Worm (Caenorhabditis elegans) whole organism, early embryonic: Measurements from ENCODE around the gene srsx-14.

Experiments
- B0310.2 ChIP-seq: sonication (generic microtip); optimal IDR thresholded peaks from 2 replicates; lab custom pipeline; 2016; ENCODE audit warnings: mild to moderate bottlenecking, missing genetic modification characterization, missing compliant biosample characterization
- F13C5.2 ChIP-seq: sonication (generic microtip); optimal IDR thresholded peaks from 2 replicates; lab custom pipeline; 2017; ENCODE audit warnings: mild to moderate bottlenecking, missing genetic modification characterization, inconsistent platforms, missing compliant biosample characterization
- aly-1 ChIP-seq: sonication (generic microtip); optimal IDR thresholded peaks from 2 replicates; lab custom pipeline; 2016; ENCODE audit warnings: missing genetic modification characterization, missing compliant biosample characterization
- ama-1 ChIP-seq: fragments of 150-350 bp; optimal IDR thresholded peaks from 2 replicates; lab custom pipeline; 2014
- ceh-13 ChIP-seq: fragments of 200-800 bp; sonication (Bioruptor generic); optimal IDR thresholded peaks from 2 replicates; lab custom pipeline; 2018; ENCODE audit warnings: mild to moderate bottlenecking, missing genetic modification characterization, missing compliant biosample characterization
- ceh-36 ChIP-seq: sonication (generic microtip); optimal IDR thresholded peaks from 2 replicates; lab custom pipeline; 2016; ENCODE audit warnings: missing genetic modification characterization, inconsistent platforms, missing compliant biosample characterization
- ets-7 ChIP-seq: sonication (generic microtip); optimal IDR thresholded peaks from 2 replicates; lab custom pipeline; 2016; ENCODE audit warnings: missing genotype, missing genetic modification characterization, missing compliant biosample characterization
- flt-1 ChIP-seq: fragments of 200-800 bp; sonication (Bioruptor generic); IDR thresholded peaks from 2 replicates; pipeline ENCODE4 v1.3.6; 2022; ENCODE audit warnings: missing genetic modification characterization, missing compliant biosample characterization
- hmbx-1 ChIP-seq: sonication (generic microtip); optimal IDR thresholded peaks from 2 replicates; lab custom pipeline; 2016; ENCODE audit warnings: mild to moderate bottlenecking, missing genetic modification characterization, missing compliant biosample characterization
- hmg-4 ChIP-seq: fragments of 200-800 bp; sonication (Bioruptor generic); optimal IDR thresholded peaks from 2 replicates; lab custom pipeline; 2018; ENCODE audit warnings: mild to moderate bottlenecking, missing genetic modification characterization, missing compliant biosample characterization
- hnd-1 ChIP-seq: sonication (generic microtip); optimal IDR thresholded peaks from 2 replicates; lab custom pipeline; 2016; ENCODE audit warnings: missing genetic modification characterization, missing compliant biosample characterization
- pes-1 ChIP-seq: fragments of 200-800 bp; sonication (Bioruptor generic); IDR thresholded peaks from 2 replicates; pipeline ENCODE4 v1.3.6; 2022; ENCODE audit warnings: missing genetic modification reagents, missing genetic modification characterization, missing compliant biosample characterization
- scrt-1 ChIP-seq: fragments of 200-800 bp; sonication (Bioruptor generic); IDR thresholded peaks from 2 replicates; pipeline ENCODE4 v1.3.6; 2022; ENCODE audit warnings: missing genetic modification characterization, missing compliant biosample characterization
- sea-1 ChIP-seq: fragments of 200-800 bp; sonication (Bioruptor generic); conservative IDR thresholded peaks from 2 replicates; pipeline ENCODE4 v1.3.6; 2022; ENCODE audit warnings: missing genetic modification characterization, missing compliant biosample characterization
- tbx-11 ChIP-seq: fragments of 200-800 bp; sonication (Bioruptor generic); IDR thresholded peaks from 2 replicates; pipeline ENCODE4 v1.3.6; 2022; ENCODE audit warnings: missing genetic modification characterization, missing compliant biosample characterization
- tbx-37 ChIP-seq: fragments of 200-800 bp; sonication (Bioruptor generic); conservative IDR thresholded peaks from 2 replicates; pipeline ENCODE4 v1.3.6; 2022; ENCODE audit warnings: missing genetic modification reagents, missing genetic modification characterization, missing compliant biosample characterization
- tra-4 ChIP-seq: sonication (generic microtip); optimal IDR thresholded peaks from 2 replicates; lab custom pipeline; 2017; ENCODE audit warnings: missing genetic modification characterization, missing compliant biosample characterization

Gene srsx-14

ce11 chrIV:5619643-5620042 is 7.3 kb downstream of the srsx-14 start, which contains the start of gene srsx-16:
TSS of gene srsx-16 (minus strand) at chrIV:5619743.
- no peak for TF ChIP-seq ceh-36
- TF ChIP-seq pes-1 (GFP tag; lab: Robert Waterston, UW), result no peak
- TF ChIP-seq ceh-13 (GFP tag; lab: Kevin White, UChicago), result no peak
- TF ChIP-seq B0310.2 (tag; lab: Kevin White, UChicago), result no peak
- no peak for TF ChIP-seq flt-1 (GFP tag; lab: Robert Waterston, UW)

ce11 chrIV:5614558-5615026 is 12.4 kb downstream of the srsx-14 start, which contains the start of gene C39H7.4:
TSS of gene C39H7.4 (minus strand) at chrIV:5614608.
- no peak for TF ChIP-seq tbx-11
- TF ChIP-seq B0310.2 (tag; lab: Kevin White, UChicago), result no peak
- TF ChIP-seq F13C5.2 (tag; lab: Kevin White, UChicago), result no peak
- no peak for TF ChIP-seq pes-1 (GFP tag; lab: Robert Waterston, UW)
- no peak for TF ChIP-seq hmbx-1 (tag; lab: Kevin White, UChicago)
- TF ChIP-seq sea-1, result no peak
- no peak for TF ChIP-seq ama-1 (lab: Kevin White, UChicago)
- no peak for TF ChIP-seq ceh-13 (GFP tag; lab: Kevin White, UChicago)
- TF ChIP-seq tra-4 (tag; lab: Kevin White, UChicago), result no peak
- no peak for TF ChIP-seq hmg-4 (GFP tag; lab: Kevin White, UChicago)
- TF ChIP-seq hnd-1 (tag; lab: Kevin White, UChicago), result no peak

ce11 chrIV:5607343-5607742 is 19.6 kb downstream of the srsx-14 start:
- TF ChIP-seq hmg-4 (GFP tag; lab: Kevin White, UChicago) (no peak), tbx-11 (no peak), scrt-1 (GFP tag; lab: Robert Waterston, UW) (no peak), aly-1 (tag; lab: Kevin White, UChicago) (no peak), ceh-13 (GFP tag; lab: Kevin White, UChicago) (no peak), B0310.2 (tag; lab: Kevin White, UChicago) (no peak), sea-1 (no peak), tra-4 (tag; lab: Kevin White, UChicago) (no peak), ceh-36 (no peak), hmbx-1 (tag; lab: Kevin White, UChicago) (no peak), tbx-37 (GFP tag; lab: Robert Waterston, UW) (no peak), pes-1 (GFP tag; lab: Robert Waterston, UW) (no peak), hnd-1 (tag; lab: Kevin White, UChicago) (no peak), flt-1 (GFP tag; lab: Robert Waterston, UW) (no peak), ama-1 (lab: Kevin White, UChicago) (no peak), ets-7 (tag; lab: Kevin White, UChicago) (no peak), F13C5.2 (tag; lab: Kevin White, UChicago) (no peak)

ce11 chrIV:5605225-5605624 is 21.7 kb downstream of the srsx-14 start:
- TF ChIP-seq tra-4 (tag; lab: Kevin White, UChicago), result no peak
- TF ChIP-seq pes-1 (GFP tag; lab: Robert Waterston, UW), result no peak
- TF ChIP-seq F13C5.2 (tag; lab: Kevin White, UChicago), result no peak
- no peak for TF ChIP-seq hnd-1 (tag; lab: Kevin White, UChicago)
- no peak for TF ChIP-seq ceh-36

ce11 chrIV:5604465-5604864 is 22.5 kb downstream of the srsx-14 start:
- TF ChIP-seq F13C5.2 (tag; lab: Kevin White, UChicago) (no peak), hmg-4 (GFP tag; lab: Kevin White, UChicago) (no peak), B0310.2 (tag; lab: Kevin White, UChicago) (no peak), tra-4 (tag; lab: Kevin White, UChicago) (no peak), ets-7 (tag; lab: Kevin White, UChicago) (no peak), ceh-36 (no peak)

ce11 chrIV:5603321-5603720 is 23.6 kb downstream of the srsx-14 start:
- no peak for TF ChIP-seq F13C5.2 (tag; lab: Kevin White, UChicago)
- no peak for TF ChIP-seq tbx-37 (GFP tag; lab: Robert Waterston, UW)
- TF ChIP-seq ceh-13 (GFP tag; lab: Kevin White, UChicago), result no peak

- TF ChIP-seq scrt-1 (GFP tag; lab: Robert Waterston, UW), result no peak
Observed at ce11 chrIV:5602415-5602814, 24.5 kb downstream of the srsx-14 start.

ce11 chrIV:5600316-5600715 is 26.6 kb downstream of the srsx-14 start:
- TF ChIP-seq flt-1 (GFP tag; lab: Robert Waterston, UW) (no peak), hmg-4 (GFP tag; lab: Kevin White, UChicago) (peak; percentile 52), sea-1 (no peak), ama-1 (lab: Kevin White, UChicago) (no peak), hmbx-1 (tag; lab: Kevin White, UChicago) (no peak)

- TF ChIP-seq ama-1 (lab: Kevin White, UChicago) (no peak), ets-7 (tag; lab: Kevin White, UChicago) (no peak), hmbx-1 (tag; lab: Kevin White, UChicago) (no peak), sea-1 (no peak), hnd-1 (tag; lab: Kevin White, UChicago) (no peak), B0310.2 (tag; lab: Kevin White, UChicago) (no peak), ceh-36 (no peak), pes-1 (GFP tag; lab: Robert Waterston, UW) (no peak), tbx-37 (GFP tag; lab: Robert Waterston, UW) (no peak), F13C5.2 (tag; lab: Kevin White, UChicago) (no peak), aly-1 (tag; lab: Kevin White, UChicago) (no peak), hmg-4 (GFP tag; lab: Kevin White, UChicago) (no peak), flt-1 (GFP tag; lab: Robert Waterston, UW) (no peak), tbx-11 (no peak)
Observed at ce11 chrIV:5598515-5599132, 28.3 kb downstream of the srsx-14 start.
